Worm (Caenorhabditis elegans): Measurements from ENCODE around the gene cct-1.
A peak's percentile ranks its signal among the peaks of the same experiment; 100 is the strongest.

The cct-1 gene

ce11 chrII:8185016-8185493 lies at the start of gene cct-1, which contains the start of gene mig-5:
TSS of gene cct-1 (plus strand) at chrII:8185443.
TSS of gene mig-5 (minus strand) at chrII:8185023.
- TF ChIP-seq F13C5.2 (tag; optimal IDR thresholded peaks at IDR 0.05) (peak; percentile 85), flt-1 (GFP tag; IDR thresholded peaks at IDR 0.05) (peak; percentile 48; the same call in 1 of the 2 replicates), hmg-4 (GFP tag; optimal IDR thresholded peaks at IDR 0.05) (peak; percentile 31), pes-1 (GFP tag; IDR thresholded peaks at IDR 0.05) (no peak)

- TF ChIP-seq hmg-4 (GFP tag; optimal IDR thresholded peaks at IDR 0.05) (no peak), tbx-37 (GFP tag; conservative IDR thresholded peaks at IDR 0.05) (no peak), tbx-11 (GFP tag; IDR thresholded peaks at IDR 0.05) (no peak), aly-1 (tag; optimal IDR thresholded peaks at IDR 0.05) (no peak), ceh-36 (tag; optimal IDR thresholded peaks at IDR 0.05) (no peak), B0310.2 (tag; optimal IDR thresholded peaks at IDR 0.05) (no peak), scrt-1 (GFP tag; IDR thresholded peaks at IDR 0.05) (no peak), F13C5.2 (tag; optimal IDR thresholded peaks at IDR 0.05) (no peak), hmbx-1 (tag; optimal IDR thresholded peaks at IDR 0.05) (no peak), hnd-1 (tag; optimal IDR thresholded peaks at IDR 0.05) (no peak), ceh-13 (GFP tag; optimal IDR thresholded peaks at IDR 0.05) (no peak), pes-1 (GFP tag; IDR thresholded peaks at IDR 0.05) (no peak), flt-1 (GFP tag; IDR thresholded peaks at IDR 0.05) (no peak), tra-4 (tag; optimal IDR thresholded peaks at IDR 0.05) (no peak), sea-1 (GFP tag; conservative IDR thresholded peaks at IDR 0.05) (no peak), ets-7 (tag; optimal IDR thresholded peaks at IDR 0.05) (no peak), ama-1 (optimal IDR thresholded peaks at IDR 0.05) (no peak)
Measured at ce11 chrII:8135953-8136352, 49.3 kb upstream of the cct-1 start.

ce11 chrII:8136818-8137217 lies 48.4 kb upstream of the cct-1 start, which contains the start of gene ctns-1:
TSS of gene ctns-1 (minus strand) at chrII:8136918.
- no peak for TF ChIP-seq ceh-13 (GFP tag; optimal IDR thresholded peaks at IDR 0.05)
- TF ChIP-seq sea-1 (GFP tag; conservative IDR thresholded peaks at IDR 0.05): no peak
- no peak for TF ChIP-seq tra-4 (tag; optimal IDR thresholded peaks at IDR 0.05)
- no peak for TF ChIP-seq scrt-1 (GFP tag; IDR thresholded peaks at IDR 0.05)
- no peak for TF ChIP-seq F13C5.2 (tag; optimal IDR thresholded peaks at IDR 0.05)
- no peak for TF ChIP-seq B0310.2 (tag; optimal IDR thresholded peaks at IDR 0.05)
- no peak for TF ChIP-seq hmbx-1 (tag; optimal IDR thresholded peaks at IDR 0.05)
- no peak for TF ChIP-seq hnd-1 (tag; optimal IDR thresholded peaks at IDR 0.05)
- no peak for TF ChIP-seq flt-1 (GFP tag; IDR thresholded peaks at IDR 0.05)
- no peak for TF ChIP-seq ama-1 (optimal IDR thresholded peaks at IDR 0.05)
- no peak for TF ChIP-seq tbx-37 (GFP tag; conservative IDR thresholded peaks at IDR 0.05)
- no peak for TF ChIP-seq ceh-36 (tag; optimal IDR thresholded peaks at IDR 0.05)
- no peak for TF ChIP-seq pes-1 (GFP tag; IDR thresholded peaks at IDR 0.05)
- TF ChIP-seq tbx-11 (GFP tag; IDR thresholded peaks at IDR 0.05): no peak
- no peak for TF ChIP-seq hmg-4 (GFP tag; optimal IDR thresholded peaks at IDR 0.05)

ce11 chrII:8137379-8137778 lies 47.9 kb upstream of the cct-1 start:
- no peak for TF ChIP-seq tbx-11 (GFP tag; IDR thresholded peaks at IDR 0.05)
- TF ChIP-seq ceh-13 (GFP tag; optimal IDR thresholded peaks at IDR 0.05): peak; percentile 20

- no peak for TF ChIP-seq ama-1 (optimal IDR thresholded peaks at IDR 0.05)
- no peak for TF ChIP-seq flt-1 (GFP tag; IDR thresholded peaks at IDR 0.05)
- no peak for TF ChIP-seq tbx-37 (GFP tag; conservative IDR thresholded peaks at IDR 0.05)
- TF ChIP-seq hmg-4 (GFP tag; optimal IDR thresholded peaks at IDR 0.05): no peak
- no peak for TF ChIP-seq scrt-1 (GFP tag; IDR thresholded peaks at IDR 0.05)
- TF ChIP-seq B0310.2 (tag; optimal IDR thresholded peaks at IDR 0.05): no peak
- TF ChIP-seq hmbx-1 (tag; optimal IDR thresholded peaks at IDR 0.05): no peak
- TF ChIP-seq aly-1 (tag; optimal IDR thresholded peaks at IDR 0.05): no peak
- TF ChIP-seq sea-1 (GFP tag; conservative IDR thresholded peaks at IDR 0.05): no peak
- no peak for TF ChIP-seq hnd-1 (tag; optimal IDR thresholded peaks at IDR 0.05)
- TF ChIP-seq ets-7 (tag; optimal IDR thresholded peaks at IDR 0.05): no peak
- TF ChIP-seq F13C5.2 (tag; optimal IDR thresholded peaks at IDR 0.05): no peak
Measured at ce11 chrII:8138015-8138546, 47.2 kb upstream of the cct-1 start, which contains the start of gene cdc-48.2. TSS of gene cdc-48.2 (plus strand) at chrII:8138496.

- TF ChIP-seq aly-1 (tag; optimal IDR thresholded peaks at IDR 0.05) (no peak), F13C5.2 (tag; optimal IDR thresholded peaks at IDR 0.05) (no peak), tbx-37 (GFP tag; conservative IDR thresholded peaks at IDR 0.05) (no peak), ceh-36 (tag; optimal IDR thresholded peaks at IDR 0.05) (no peak), flt-1 (GFP tag; IDR thresholded peaks at IDR 0.05) (no peak), scrt-1 (GFP tag; IDR thresholded peaks at IDR 0.05) (no peak), hmbx-1 (tag; optimal IDR thresholded peaks at IDR 0.05) (no peak), tra-4 (tag; optimal IDR thresholded peaks at IDR 0.05) (no peak), ceh-13 (GFP tag; optimal IDR thresholded peaks at IDR 0.05) (no peak), sea-1 (GFP tag; conservative IDR thresholded peaks at IDR 0.05) (no peak), hnd-1 (tag; optimal IDR thresholded peaks at IDR 0.05) (no peak), ets-7 (tag; optimal IDR thresholded peaks at IDR 0.05) (no peak), ama-1 (optimal IDR thresholded peaks at IDR 0.05) (no peak), hmg-4 (GFP tag; optimal IDR thresholded peaks at IDR 0.05) (no peak), tbx-11 (GFP tag; IDR thresholded peaks at IDR 0.05) (no peak), pes-1 (GFP tag; IDR thresholded peaks at IDR 0.05) (no peak), B0310.2 (tag; optimal IDR thresholded peaks at IDR 0.05) (no peak)
Measured at ce11 chrII:8141135-8141534, 44.1 kb upstream of the cct-1 start.

ce11 chrII:8143278-8143931 lies 41.8 kb upstream of the cct-1 start, which contains the start of the genes ints-11 and rpl-10:
TSS of gene ints-11 (minus strand) at chrII:8143478.
TSS of gene rpl-10 (plus strand) at chrII:8143881.
- no peak for TF ChIP-seq ceh-36 (tag; optimal IDR thresholded peaks at IDR 0.05)
- no peak for TF ChIP-seq tra-4 (tag; optimal IDR thresholded peaks at IDR 0.05)
- TF ChIP-seq scrt-1 (GFP tag; IDR thresholded peaks at IDR 0.05): no peak
- TF ChIP-seq tbx-11 (GFP tag; IDR thresholded peaks at IDR 0.05): no peak
- TF ChIP-seq hnd-1 (tag; optimal IDR thresholded peaks at IDR 0.05): no peak
- no peak for TF ChIP-seq ceh-13 (GFP tag; optimal IDR thresholded peaks at IDR 0.05)
- TF ChIP-seq aly-1 (tag; optimal IDR thresholded peaks at IDR 0.05): no peak
- TF ChIP-seq ets-7 (tag; optimal IDR thresholded peaks at IDR 0.05): no peak
- TF ChIP-seq pes-1 (GFP tag; IDR thresholded peaks at IDR 0.05): no peak
- no peak for TF ChIP-seq ama-1 (optimal IDR thresholded peaks at IDR 0.05)
